Worm (Caenorhabditis elegans): ENCODE measurements around the gene pssy-2.
"Not testable (repeated sequence)": the region's sequence is repeated elsewhere in the genome, so short reads cannot be mapped to it uniquely, and the experiment has no call there.

The pssy-2 gene

DNA sequence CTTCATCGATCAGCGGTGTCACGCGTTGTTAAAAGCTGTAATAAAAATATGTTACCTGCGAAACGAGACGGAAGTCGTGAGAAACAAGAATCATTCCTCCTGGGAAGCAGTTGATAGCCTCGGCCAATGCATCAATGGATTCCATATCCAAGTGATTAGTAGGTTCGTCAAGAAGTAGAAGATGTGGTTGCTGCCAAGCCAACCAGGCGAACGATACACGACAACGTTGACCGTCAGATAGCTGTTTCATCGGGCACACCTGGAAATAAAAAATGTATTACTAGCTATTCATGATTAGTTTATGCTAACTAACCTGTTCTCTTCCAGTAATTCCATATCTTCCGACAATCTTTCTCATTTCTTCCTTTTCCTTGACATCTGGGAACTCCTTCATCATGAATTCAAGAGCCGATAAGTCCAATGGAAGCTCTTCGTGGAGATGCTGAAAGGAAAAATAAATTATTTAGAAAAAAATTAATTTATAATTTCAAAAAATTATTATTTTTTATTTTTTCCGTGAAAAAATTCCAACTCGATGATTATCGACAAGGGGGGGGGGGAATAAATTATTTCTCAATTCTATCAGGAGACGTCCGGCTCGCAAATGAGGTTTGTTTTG, 12.5 kb upstream of the pssy-2 start, which contains the start of gene tag-164:
tag-164 (plus strand) TSS at position 569 of the 619 bp plus-strand sequence.
- TF ChIP-seq W03F9.2 (tag; optimal IDR thresholded peaks at IDR 0.05) (no peak), dao-5 (tag; optimal IDR thresholded peaks at IDR 0.05) (no peak)

ce11 chrIII:13461535-13461934, 10.1 kb upstream of the pssy-2 start:
- no peak for TF ChIP-seq dao-5 (tag; optimal IDR thresholded peaks at IDR 0.05)
- no peak for TF ChIP-seq him-1 (tag; optimal IDR thresholded peaks at IDR 0.05)
- no peak for TF ChIP-seq W03F9.2 (tag; optimal IDR thresholded peaks at IDR 0.05)

- no peak for TF ChIP-seq W03F9.2 (tag; optimal IDR thresholded peaks at IDR 0.05)
- TF ChIP-seq dao-5 (tag; optimal IDR thresholded peaks at IDR 0.05): no peak
- no peak for TF ChIP-seq him-1 (tag; optimal IDR thresholded peaks at IDR 0.05)
These were observed 9.4 kb upstream of the pssy-2 start, which contains the start of the genes abcf-2 and T27E9.2 for ce11 chrIII:13462138-13462634. Gene abcf-2, minus strand, starts transcription at chrIII:13462238. Gene T27E9.2, minus strand, starts transcription at chrIII:13462584.

DNA sequence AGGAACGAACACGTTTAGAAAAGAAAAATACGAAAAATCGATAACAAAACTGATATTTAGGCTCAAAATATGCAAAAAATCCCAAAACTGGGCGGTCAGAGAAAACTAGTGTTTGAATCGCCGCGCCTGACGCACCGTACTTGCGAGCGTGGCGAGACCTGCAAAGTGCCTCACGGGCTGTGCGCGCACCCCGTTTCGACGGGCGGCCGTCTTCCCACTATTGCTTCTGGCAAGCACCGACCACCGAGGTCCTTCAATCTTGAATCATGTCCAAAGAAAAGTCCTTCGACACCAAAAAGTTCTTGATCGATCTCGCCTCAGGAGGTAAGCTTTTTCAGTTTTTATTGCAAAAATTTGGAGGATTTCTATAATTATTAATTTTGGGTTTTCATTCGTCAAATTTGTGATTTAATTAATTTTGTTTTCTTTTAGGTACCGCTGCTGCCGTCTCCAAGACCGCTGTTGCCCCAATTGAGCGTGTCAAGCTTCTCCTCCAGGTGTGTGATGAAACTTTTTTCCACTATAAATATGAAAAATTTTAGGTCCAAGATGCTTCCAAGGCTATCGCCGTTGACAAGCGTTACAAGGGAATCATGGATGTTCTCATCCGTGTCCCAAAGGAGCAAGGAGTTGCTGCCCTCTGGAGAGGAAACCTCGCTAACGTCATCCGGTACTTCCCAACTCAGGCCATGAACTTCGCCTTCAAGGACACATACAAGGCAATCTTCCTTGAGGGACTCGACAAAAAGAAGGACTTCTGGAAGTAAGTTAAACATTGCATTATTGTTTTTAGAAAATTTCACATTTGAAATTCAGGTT, 8.4 kb upstream of the pssy-2 start, which contains the start of gene ant-1.1:
ant-1.1 (plus strand) TSS at position 199 of the 819 bp plus-strand sequence.
- peak; percentile 88 for TF ChIP-seq W03F9.2 (tag; optimal IDR thresholded peaks at IDR 0.05)
- no peak for TF ChIP-seq dao-5 (tag; optimal IDR thresholded peaks at IDR 0.05)
- peak; percentile 38 for TF ChIP-seq him-1 (tag; optimal IDR thresholded peaks at IDR 0.05)

- TF ChIP-seq dao-5 (tag; optimal IDR thresholded peaks at IDR 0.05) (peak; percentile 75), him-1 (tag; optimal IDR thresholded peaks at IDR 0.05) (peak; percentile 41), W03F9.2 (tag; optimal IDR thresholded peaks at IDR 0.05) (peak; percentile 40)
These were observed 6.9 kb upstream of the pssy-2 start, which contains the start of gene kel-3 for ce11 chrIII:13464493-13465362. Gene kel-3, plus strand, starts transcription at chrIII:13464820.

DNA sequence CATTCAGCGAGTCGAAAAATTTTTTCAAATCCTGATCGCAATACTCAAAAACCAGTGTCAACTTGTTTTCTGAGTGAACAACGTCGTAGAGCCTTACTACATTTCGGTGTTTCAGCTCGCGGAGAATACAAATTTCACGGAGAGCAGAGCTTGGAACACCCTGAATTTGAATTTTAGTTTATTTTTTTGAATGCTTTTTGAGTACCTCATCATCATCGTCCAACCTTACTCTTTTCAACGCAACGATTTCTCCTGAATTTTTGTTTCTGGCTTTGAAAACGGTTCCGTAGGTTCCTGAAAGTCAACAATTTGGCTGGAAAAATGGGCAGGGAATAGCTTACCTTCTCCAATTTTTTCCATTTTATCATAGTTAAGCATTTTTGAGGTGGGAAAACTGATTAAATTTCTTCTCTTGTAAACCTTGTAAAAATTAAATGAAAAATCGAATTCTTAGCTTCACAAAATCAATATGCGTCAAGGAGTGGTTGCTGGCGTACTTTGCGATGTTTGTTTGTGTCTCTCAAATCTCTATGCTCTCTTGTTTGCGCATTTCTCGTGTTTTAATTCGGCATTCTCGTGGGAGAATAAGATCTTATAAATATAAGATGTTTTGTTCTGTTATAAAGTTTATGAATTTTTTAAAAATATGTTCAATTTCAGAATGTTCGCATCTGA, 5.5 kb upstream of the pssy-2 start, which contains the start of gene cdk-5:
cdk-5 (minus strand) TSS at position 425 of the 675 bp plus-strand sequence.
- TF ChIP-seq W03F9.2 (tag; optimal IDR thresholded peaks at IDR 0.05) (peak; percentile 87), dao-5 (tag; optimal IDR thresholded peaks at IDR 0.05) (no peak), him-1 (tag; optimal IDR thresholded peaks at IDR 0.05) (peak; percentile 6)

ce11 chrIII:13474482-13474881, 2.9 kb downstream of the pssy-2 start:
- TF ChIP-seq dao-5 (tag; optimal IDR thresholded peaks at IDR 0.05): no peak
- TF ChIP-seq him-1 (tag; optimal IDR thresholded peaks at IDR 0.05): no peak
- TF ChIP-seq W03F9.2 (tag; optimal IDR thresholded peaks at IDR 0.05): no peak

- TF ChIP-seq W03F9.2 (tag; optimal IDR thresholded peaks at IDR 0.05) (no peak), dao-5 (tag; optimal IDR thresholded peaks at IDR 0.05) (no peak), him-1 (tag; optimal IDR thresholded peaks at IDR 0.05) (no peak)
These were observed 5.1 kb downstream of the pssy-2 start, which contains the start of gene T27E9.6 for ce11 chrIII:13476682-13477081. Gene T27E9.6, minus strand, starts transcription at chrIII:13476782.

ce11 chrIII:13484024-13484423, 12.4 kb downstream of the pssy-2 start, which contains the start of gene acc-4:
Gene acc-4, minus strand, starts transcription at chrIII:13484124.
- no peak for TF ChIP-seq dao-5 (tag; optimal IDR thresholded peaks at IDR 0.05)
- TF ChIP-seq W03F9.2 (tag; optimal IDR thresholded peaks at IDR 0.05): no peak
- TF ChIP-seq him-1 (tag; optimal IDR thresholded peaks at IDR 0.05): no peak

DNA sequence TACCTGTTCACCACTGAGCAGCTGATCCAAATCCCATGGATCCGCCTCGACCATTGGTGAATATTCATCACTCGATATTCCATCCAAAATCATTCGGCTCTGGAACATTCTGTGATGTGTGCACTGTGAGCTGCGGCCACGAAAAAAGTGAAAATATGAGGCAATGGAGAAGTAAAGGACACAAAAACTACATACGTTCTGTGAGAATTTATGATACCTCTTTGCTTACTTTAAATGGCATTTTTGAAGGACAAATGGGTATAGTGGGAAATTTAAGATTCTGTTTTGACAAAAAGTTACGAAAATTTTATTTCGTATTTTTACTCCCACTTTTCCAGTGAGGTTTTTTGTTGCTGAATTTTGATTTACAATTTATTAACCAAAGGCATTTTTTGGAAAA, 20.8 kb downstream of the pssy-2 start, which contains the start of gene twk-40:
twk-40 (minus strand) TSS at position 101 of the 400 bp plus-strand sequence.
- TF ChIP-seq dao-5 (tag; optimal IDR thresholded peaks at IDR 0.05) (no peak), him-1 (tag; optimal IDR thresholded peaks at IDR 0.05) (no peak), W03F9.2 (tag; optimal IDR thresholded peaks at IDR 0.05) (no peak)

- TF ChIP-seq him-1 (tag; optimal IDR thresholded peaks at IDR 0.05) (no peak), W03F9.2 (tag; optimal IDR thresholded peaks at IDR 0.05) (no peak), dao-5 (tag; optimal IDR thresholded peaks at IDR 0.05) (no peak)
These were observed 24.0 kb downstream of the pssy-2 start, which contains the start of gene T28A8.2 for ce11 chrIII:13495571-13495970. Gene T28A8.2, minus strand, starts transcription at chrIII:13495671.

DNA sequence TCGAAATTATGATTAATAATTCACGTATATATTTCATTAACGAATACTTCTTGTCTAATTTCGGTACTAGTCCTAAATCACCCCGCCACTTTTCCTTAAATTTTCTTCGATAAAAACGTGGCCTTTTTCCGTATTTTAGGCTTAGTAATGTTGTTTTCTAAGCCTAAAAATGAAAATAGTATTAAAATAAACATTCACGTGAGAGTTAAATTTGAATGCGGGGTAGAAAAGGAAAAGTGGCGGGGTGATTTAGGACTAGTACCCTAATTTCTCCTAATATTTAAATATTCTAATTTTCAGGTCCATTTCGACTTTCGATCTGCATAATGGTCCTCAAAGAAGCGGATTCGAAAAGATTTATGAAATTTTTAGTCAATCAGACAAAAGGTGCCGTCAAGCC, 27.3 kb downstream of the pssy-2 start, which contains the start of gene T28A8.6:
T28A8.6 (plus strand) TSS at position 301 of the 400 bp plus-strand sequence.
- TF ChIP-seq W03F9.2, dao-5, him-1 (tag; optimal IDR thresholded peaks at IDR 0.05): not testable (repeated sequence)

All from whole organism, L4/young adult.